Worm (Caenorhabditis elegans): ENCODE data around the gene fbxc-40.
"Not testable (repeated sequence)": the region's sequence is repeated elsewhere in the genome, so short reads cannot be mapped to it uniquely, and the experiment has no call there.

The fbxc-40 gene

DNA sequence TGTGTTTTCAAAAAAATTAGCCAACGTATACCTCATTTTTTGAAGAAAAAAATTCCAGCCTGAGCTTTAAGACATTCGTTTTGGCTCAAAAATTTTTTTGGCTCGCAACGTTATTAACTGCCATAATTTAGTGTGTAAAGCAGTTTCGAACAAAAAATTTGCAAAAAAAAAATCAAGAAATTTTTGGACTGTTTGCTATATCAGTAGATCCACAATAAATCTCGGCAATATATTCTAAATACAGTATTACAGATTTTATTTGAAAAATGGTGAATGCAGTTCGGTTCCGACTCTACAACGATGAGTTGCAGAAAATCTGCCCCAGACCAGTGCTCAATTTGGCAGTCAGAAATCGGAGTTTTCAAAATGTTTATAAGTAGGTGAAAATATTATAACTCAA is 17.7 kb upstream of the fbxc-40 start, which contains the start of gene C32B5.6:
TSS of gene C32B5.6 (plus strand) at position 301 of the 400 bp plus-strand sequence.
- not testable (repeated sequence) for TF ChIP-seq ceh-82, nhr-67, daf-12 (tag; optimal IDR thresholded peaks at IDR 0.05)

DNA sequence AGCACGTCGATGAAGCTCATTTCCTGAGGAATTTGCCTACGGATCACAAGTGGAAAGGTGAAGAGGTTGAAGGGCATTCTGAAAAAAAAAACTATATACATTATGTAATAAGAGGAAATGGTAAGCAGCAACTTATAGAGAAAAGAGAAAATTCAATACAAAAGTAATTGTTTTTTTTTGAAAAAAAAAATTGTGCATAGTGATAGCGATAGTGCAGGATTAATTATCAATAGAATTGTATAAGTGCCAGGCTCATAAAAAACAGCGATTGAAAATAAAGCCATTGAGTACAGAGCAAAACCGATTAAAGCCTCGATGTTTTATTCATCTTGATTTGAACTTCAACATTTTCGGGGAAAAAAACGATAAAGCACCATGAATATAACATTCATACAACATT is 13.0 kb upstream of the fbxc-40 start, which contains the start of gene C32B5.15:
TSS of gene C32B5.15 (minus strand) at position 101 of the 400 bp plus-strand sequence.
- no peak for TF ChIP-seq elt-2 (tag; optimal IDR thresholded peaks at IDR 0.05)
- no peak for TF ChIP-seq lin-39 (tag; optimal IDR thresholded peaks at IDR 0.05)
- no peak for TF ChIP-seq ztf-4 (tag; optimal IDR thresholded peaks at IDR 0.05)
- no peak for TF ChIP-seq lin-15B (tag; optimal IDR thresholded peaks at IDR 0.05)
- no peak for TF ChIP-seq elt-3 (tag; optimal IDR thresholded peaks at IDR 0.05)
- no peak for TF ChIP-seq ceh-82 (tag; optimal IDR thresholded peaks at IDR 0.05)
- TF ChIP-seq nhr-43 (tag; optimal IDR thresholded peaks at IDR 0.05; ENCODE audit: poor library complexity, severe bottlenecking), result no peak
- TF ChIP-seq aly-2 (tag; optimal IDR thresholded peaks at IDR 0.05), result no peak
- no peak for TF ChIP-seq nfya-1 (tag; optimal IDR thresholded peaks at IDR 0.05; ENCODE audit: insufficient read depth)
- TF ChIP-seq tbx-2 (tag; optimal IDR thresholded peaks at IDR 0.05), result no peak
- TF ChIP-seq daf-12 (tag; optimal IDR thresholded peaks at IDR 0.05), result no peak
- no peak for TF ChIP-seq egl-5 (tag; optimal IDR thresholded peaks at IDR 0.05)
- no peak for TF ChIP-seq nhr-23 (tag; optimal IDR thresholded peaks at IDR 0.05)

- TF ChIP-seq snpc-4 (tag; optimal IDR thresholded peaks at IDR 0.05), result no peak
- no peak for TF ChIP-seq sea-2 (GFP tag; optimal IDR thresholded peaks at IDR 0.05)
- TF ChIP-seq pqm-1 (tag; optimal IDR thresholded peaks at IDR 0.05), result no peak
- TF ChIP-seq daf-12 (tag; optimal IDR thresholded peaks at IDR 0.05), result no peak
- no peak for TF ChIP-seq skn-1 (tag; optimal IDR thresholded peaks at IDR 0.05)
- TF ChIP-seq elt-1 (tag; optimal IDR thresholded peaks at IDR 0.05), result no peak
- TF ChIP-seq nhr-23 (tag; optimal IDR thresholded peaks at IDR 0.05), result no peak
- no peak for TF ChIP-seq egl-27 (tag; optimal IDR thresholded peaks at IDR 0.05)
- no peak for TF ChIP-seq mml-1 (tag; optimal IDR thresholded peaks at IDR 0.05)
- no peak for TF ChIP-seq pha-4 (tag; optimal IDR thresholded peaks at IDR 0.05)
- TF ChIP-seq unc-39 (tag; optimal IDR thresholded peaks at IDR 0.05), result no peak
- no peak for TF ChIP-seq ZK546.5 (tag; optimal IDR thresholded peaks at IDR 0.05)
- TF ChIP-seq elt-2 (tag; optimal IDR thresholded peaks at IDR 0.05), result no peak
- TF ChIP-seq nhr-77 (tag; optimal IDR thresholded peaks at IDR 0.05), result no peak
- TF ChIP-seq nhr-237 (tag; optimal IDR thresholded peaks at IDR 0.05), result no peak
Measured at ce11 chrII:973999-974398, 11.8 kb upstream of the fbxc-40 start, which contains the start of gene fbxc-14. TSS of gene fbxc-14 (plus strand) at chrII:974299.

- TF ChIP-seq sea-2 (GFP tag; optimal IDR thresholded peaks at IDR 0.05) (no peak), hmg-11 (tag; optimal IDR thresholded peaks at IDR 0.05) (no peak), aly-2 (tag; optimal IDR thresholded peaks at IDR 0.05) (no peak), elt-3 (tag; optimal IDR thresholded peaks at IDR 0.05) (no peak), egl-27 (tag; optimal IDR thresholded peaks at IDR 0.05) (no peak), snpc-4 (tag; optimal IDR thresholded peaks at IDR 0.05) (no peak), lin-39 (tag; optimal IDR thresholded peaks at IDR 0.05) (no peak), nhr-11 (tag; optimal IDR thresholded peaks at IDR 0.05) (no peak), R02D3.7 (tag; optimal IDR thresholded peaks at IDR 0.05) (no peak)
Measured at ce11 chrII:979135-979534, 6.7 kb upstream of the fbxc-40 start, which contains the start of the genes fbxc-17 and fbxc-15. TSS of gene fbxc-17 (minus strand) at chrII:979235. TSS of gene fbxc-15 (plus strand) at chrII:979423.

ce11 chrII:982842-983241 is 3.0 kb upstream of the fbxc-40 start, which contains the start of gene srh-274:
TSS of gene srh-274 (plus strand) at chrII:983142.
- no peak for TF ChIP-seq sea-2 (GFP tag; optimal IDR thresholded peaks at IDR 0.05)
- no peak for TF ChIP-seq ceh-16 (tag; optimal IDR thresholded peaks at IDR 0.05)
- no peak for TF ChIP-seq lin-39 (tag; optimal IDR thresholded peaks at IDR 0.05)
- no peak for TF ChIP-seq R02D3.7 (tag; optimal IDR thresholded peaks at IDR 0.05)
- TF ChIP-seq ceh-82 (tag; optimal IDR thresholded peaks at IDR 0.05), result no peak
- no peak for TF ChIP-seq nhr-43 (tag; optimal IDR thresholded peaks at IDR 0.05; ENCODE audit: poor library complexity, severe bottlenecking)
- no peak for TF ChIP-seq ceh-9 (tag; optimal IDR thresholded peaks at IDR 0.05)
- no peak for TF ChIP-seq elt-1 (tag; optimal IDR thresholded peaks at IDR 0.05)
- no peak for TF ChIP-seq fkh-10 (GFP tag; optimal IDR thresholded peaks at IDR 0.05)
- no peak for TF ChIP-seq jun-1 (tag; optimal IDR thresholded peaks at IDR 0.05)
- no peak for TF ChIP-seq eor-1 (tag; optimal IDR thresholded peaks at IDR 0.05)
- TF ChIP-seq tbx-2 (tag; optimal IDR thresholded peaks at IDR 0.05), result no peak
- TF ChIP-seq unc-62 (GFP tag; optimal IDR thresholded peaks at IDR 0.05), result no peak
- TF ChIP-seq ceh-28 (tag; optimal IDR thresholded peaks at IDR 0.05), result no peak
- TF ChIP-seq nhr-67 (tag; optimal IDR thresholded peaks at IDR 0.05), result no peak
- TF ChIP-seq aly-2 (tag; optimal IDR thresholded peaks at IDR 0.05), result no peak
- TF ChIP-seq nhr-12 (tag; optimal IDR thresholded peaks at IDR 0.05), result no peak
- TF ChIP-seq ztf-4 (tag; optimal IDR thresholded peaks at IDR 0.05), result no peak
- TF ChIP-seq hmg-11 (tag; optimal IDR thresholded peaks at IDR 0.05), result no peak

Measured in whole organism, L3 larva.